Fruit fly (Drosophila melanogaster): ENCODE measurements around the gene Rnf11.

Rnf11 gene

DNA sequence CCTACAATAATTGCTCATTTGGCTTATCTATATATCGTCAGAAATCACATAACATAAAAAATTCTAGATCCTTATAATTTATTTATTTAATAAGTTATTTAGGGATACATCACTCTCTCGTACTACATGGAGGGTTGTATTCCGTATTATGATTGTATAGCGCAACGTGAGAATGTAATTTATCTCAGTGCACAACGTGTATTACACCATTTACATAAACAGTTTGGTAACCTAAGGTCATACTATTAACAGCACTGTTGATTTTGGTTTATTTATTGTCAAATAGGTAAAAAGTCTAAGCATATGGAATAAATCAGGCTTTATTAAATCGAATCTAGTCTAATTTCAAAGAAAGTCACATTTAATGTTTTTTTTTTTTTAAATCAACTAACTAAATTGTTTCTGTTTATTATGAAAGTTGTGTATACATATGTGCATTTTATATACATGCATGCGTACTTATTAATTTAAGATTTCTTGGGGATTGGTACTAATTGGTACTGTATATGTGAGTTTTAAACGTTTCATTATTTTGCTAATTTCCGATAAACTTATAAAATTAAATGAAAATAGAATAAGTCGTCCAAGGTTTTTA is at the start of gene Rnf11 (continued):
- TF ChIP-seq lola (GFP tag; optimal IDR thresholded peaks at IDR 0.05), result peak in 1 of 3 experiments; percentile 65
- TF ChIP-seq BEAF-32 (GFP tag; optimal IDR thresholded peaks at IDR 0.05), result peak; percentile 44
- TF ChIP-seq Six4 (GFP tag; optimal IDR thresholded peaks at IDR 0.05), result no peak
- TF ChIP-seq sima (GFP tag; optimal IDR thresholded peaks at IDR 0.05), result no peak
- TF ChIP-seq CG17829 (tag; optimal IDR thresholded peaks at IDR 0.05), result no peak
- TF ChIP-seq CG4360 (GFP tag; IDR thresholded peaks at IDR 0.05), result no peak
- TF ChIP-seq CG12659 (GFP tag; optimal IDR thresholded peaks at IDR 0.05), result peak; percentile 34
- TF ChIP-seq YL-1 (GFP tag; optimal IDR thresholded peaks at IDR 0.05), result no peak
- TF ChIP-seq D19A (tag; optimal IDR thresholded peaks at IDR 0.05), result peak; percentile 6
- TF ChIP-seq Hmx (GFP tag; optimal IDR thresholded peaks at IDR 0.05), result no peak
- no peak for TF ChIP-seq CG9797 (GFP tag; optimal IDR thresholded peaks at IDR 0.05)
- no peak for TF ChIP-seq CG3163 (GFP tag; optimal IDR thresholded peaks at IDR 0.05)
- no peak for TF ChIP-seq kah (GFP tag; optimal IDR thresholded peaks at IDR 0.05)
- peak; percentile 17 for TF ChIP-seq Med (GFP tag)
- TF ChIP-seq yki (optimal IDR thresholded peaks at IDR 0.05), result no peak
- no peak for TF ChIP-seq Adf1 (GFP tag; IDR thresholded peaks at IDR 0.05)
- no peak for TF ChIP-seq ken (GFP tag; IDR thresholded peaks at IDR 0.05)
- TF ChIP-seq dmrt11E (tag; optimal IDR thresholded peaks at IDR 0.05), result peak; percentile 4
- no peak for TF ChIP-seq dm (GFP tag; optimal IDR thresholded peaks at IDR 0.05)
- TF ChIP-seq h (optimal IDR thresholded peaks at IDR 0.05), result no peak
- TF ChIP-seq CG10543 (GFP tag; optimal IDR thresholded peaks at IDR 0.05), result no peak
- TF ChIP-seq Stat92E (GFP tag; optimal IDR thresholded peaks at IDR 0.05), result no peak
- TF ChIP-seq CG10366 (GFP tag; IDR thresholded peaks at IDR 0.05), result no peak
- TF ChIP-seq D (optimal IDR thresholded peaks at IDR 0.05), result no peak
- TF ChIP-seq D (GFP tag; optimal IDR thresholded peaks at IDR 0.05), result no peak
- no peak for TF ChIP-seq Taf1 (GFP tag; IDR thresholded peaks at IDR 0.05)
- no peak for TF ChIP-seq trem (tag; optimal IDR thresholded peaks at IDR 0.05)
- TF ChIP-seq Nf-YB (GFP tag; optimal IDR thresholded peaks at IDR 0.05), result no peak
- TF ChIP-seq Sry-δ (GFP tag; optimal IDR thresholded peaks at IDR 0.05), result peak; percentile 54
- TF ChIP-seq CG6854 (GFP tag; optimal IDR thresholded peaks at IDR 0.05), result no peak
- no peak for TF ChIP-seq Deaf1 (tag; optimal IDR thresholded peaks at IDR 0.05)
- peak; percentile 81 for TF ChIP-seq CG11723 (GFP tag; optimal IDR thresholded peaks at IDR 0.05)
- TF ChIP-seq CG9437 (GFP tag; optimal IDR thresholded peaks at IDR 0.05), result no peak
- no peak for TF ChIP-seq CG6813 (GFP tag; optimal IDR thresholded peaks at IDR 0.05)
- TF ChIP-seq grau (tag; optimal IDR thresholded peaks at IDR 0.05), result peak; percentile 14
- TF ChIP-seq pan (optimal IDR thresholded peaks at IDR 0.05), result no peak
- TF ChIP-seq pan (GFP tag; optimal IDR thresholded peaks at IDR 0.05 in 1 of 2, IDR thresholded peaks at IDR 0.05 in 1 of 2), result peak in 1 of 2 experiments; percentile 9
- TF ChIP-seq gce (GFP tag; IDR thresholded peaks at IDR 0.05), result no peak
- no peak for TF ChIP-seq CG34224 (GFP tag; IDR thresholded peaks at IDR 0.05; ENCODE audit: partially characterized antibody)
- no peak for TF ChIP-seq jumu (GFP tag; optimal IDR thresholded peaks at IDR 0.05)
- TF ChIP-seq CG4404 (GFP tag; IDR thresholded peaks at IDR 0.05), result no peak
- no peak for TF ChIP-seq bab2 (GFP tag; optimal IDR thresholded peaks at IDR 0.05)
- no peak for TF ChIP-seq dati (GFP tag; IDR thresholded peaks at IDR 0.05)
- TF ChIP-seq CG8089 (GFP tag; optimal IDR thresholded peaks at IDR 0.05), result peak; percentile 40
- TF ChIP-seq lilli (GFP tag; optimal IDR thresholded peaks at IDR 0.05), result no peak
- peak; percentile 3 for TF ChIP-seq CG2712 (tag; optimal IDR thresholded peaks at IDR 0.05)
- TF ChIP-seq Dfd (GFP tag; optimal IDR thresholded peaks at IDR 0.05), result peak in 1 of 2 experiments; percentile 81
- TF ChIP-seq Pdp1 (GFP tag; optimal IDR thresholded peaks at IDR 0.05), result peak in 1 of 2 experiments; percentile 83
- TF ChIP-seq CG33557 (GFP tag; optimal IDR thresholded peaks at IDR 0.05), result peak; percentile 2
- no peak for TF ChIP-seq gsb-n (tag; optimal IDR thresholded peaks at IDR 0.05)
- TF ChIP-seq Asciz (GFP tag; optimal IDR thresholded peaks at IDR 0.05), result no peak
